Worm (Caenorhabditis elegans): Measurements from ENCODE around the gene cht-4.

The cht-4 gene

ce11 chrIII:1663056-1663455, 5.8 kb upstream of the cht-4 start:
- TF ChIP-seq K02D7.2 (tag; optimal IDR thresholded peaks at IDR 0.05) (no peak), nfya-1 (tag; optimal IDR thresholded peaks at IDR 0.05) (no peak), elt-2 (tag; optimal IDR thresholded peaks at IDR 0.05) (no peak), npax-4 (tag; optimal IDR thresholded peaks at IDR 0.05) (no peak), lin-11 (tag; optimal IDR thresholded peaks at IDR 0.05) (no peak), ceh-48 (tag; optimal IDR thresholded peaks at IDR 0.05) (no peak), dve-1 (tag; optimal IDR thresholded peaks at IDR 0.05) (no peak), pax-1 (tag; optimal IDR thresholded peaks at IDR 0.05) (no peak), K09A11.1 (tag; optimal IDR thresholded peaks at IDR 0.05; ENCODE audit: insufficient read depth) (no peak), ttx-3 (tag; optimal IDR thresholded peaks at IDR 0.05) (no peak), C38D4.7 (GFP tag; optimal IDR thresholded peaks at IDR 0.05) (no peak), pqm-1 (tag; optimal IDR thresholded peaks at IDR 0.05) (no peak)

- no peak for TF ChIP-seq dmd-4 (tag; optimal IDR thresholded peaks at IDR 0.05; ENCODE audit: borderline replicate concordance)
- no peak for TF ChIP-seq ceh-31 (tag; optimal IDR thresholded peaks at IDR 0.05)
- TF ChIP-seq pha-4 (tag; optimal IDR thresholded peaks at IDR 0.05): no peak
- no peak for TF ChIP-seq gmeb-2 (tag; optimal IDR thresholded peaks at IDR 0.05)
- no peak for TF ChIP-seq unc-3 (GFP tag; conservative IDR thresholded peaks at IDR 0.05)
- TF ChIP-seq unc-3 (tag; optimal IDR thresholded peaks at IDR 0.05): no peak
- no peak for TF ChIP-seq ceh-34 (tag; optimal IDR thresholded peaks at IDR 0.05)
- TF ChIP-seq ceh-45 (GFP tag; IDR thresholded peaks at IDR 0.05): no peak
- TF ChIP-seq C08G9.2 (tag; optimal IDR thresholded peaks at IDR 0.05): no peak
- TF ChIP-seq K09A11.1 (tag; optimal IDR thresholded peaks at IDR 0.05; ENCODE audit: insufficient read depth): no peak
- no peak for TF ChIP-seq pha-2 (tag; optimal IDR thresholded peaks at IDR 0.05)
- no peak for TF ChIP-seq tbx-2 (tag; optimal IDR thresholded peaks at IDR 0.05)
- TF ChIP-seq lin-11 (tag; optimal IDR thresholded peaks at IDR 0.05): no peak
- no peak for TF ChIP-seq fkh-6 (tag; optimal IDR thresholded peaks at IDR 0.05)
- no peak for TF ChIP-seq mec-3 (tag; optimal IDR thresholded peaks at IDR 0.05; ENCODE audit: borderline replicate concordance)
- TF ChIP-seq tbx-7 (tag; optimal IDR thresholded peaks at IDR 0.05): no peak
- no peak for TF ChIP-seq che-1 (tag; optimal IDR thresholded peaks at IDR 0.05)
- no peak for TF ChIP-seq ttx-3 (tag; optimal IDR thresholded peaks at IDR 0.05)
- TF ChIP-seq ceh-24 (tag; optimal IDR thresholded peaks at IDR 0.05): no peak
Observed at ce11 chrIII:1662405-1662804, 5.1 kb upstream of the cht-4 start.

ce11 chrIII:1661031-1661430, 3.8 kb upstream of the cht-4 start:
- TF ChIP-seq hlh-8 (tag; optimal IDR thresholded peaks at IDR 0.05): no peak
- no peak for TF ChIP-seq pag-3 (tag; optimal IDR thresholded peaks at IDR 0.05; ENCODE audit: borderline replicate concordance)
- no peak for TF ChIP-seq unc-3 (GFP tag; conservative IDR thresholded peaks at IDR 0.05)
- no peak for TF ChIP-seq unc-3 (tag; optimal IDR thresholded peaks at IDR 0.05)
- no peak for TF ChIP-seq nhr-232 (tag; optimal IDR thresholded peaks at IDR 0.05)
- TF ChIP-seq mec-3 (tag; optimal IDR thresholded peaks at IDR 0.05; ENCODE audit: borderline replicate concordance): no peak
- no peak for TF ChIP-seq T23F11.4 (GFP tag; optimal IDR thresholded peaks at IDR 0.05)

ce11 chrIII:1659763-1660162, 2.5 kb upstream of the cht-4 start, which contains the start of gene Y22D7AL.15:
Gene Y22D7AL.15, minus strand, starts transcription at chrIII:1659863.
- peak; percentile 37 for TF ChIP-seq Y22D7AL.16 (tag; optimal IDR thresholded peaks at IDR 0.05)
- no peak for TF ChIP-seq nhr-11 (tag; optimal IDR thresholded peaks at IDR 0.05)

- TF ChIP-seq elt-2 (tag; optimal IDR thresholded peaks at IDR 0.05) (no peak), odd-2 (tag; optimal IDR thresholded peaks at IDR 0.05) (no peak), ztf-16 (tag; optimal IDR thresholded peaks at IDR 0.05) (no peak), eyg-1 (tag; optimal IDR thresholded peaks at IDR 0.05) (no peak), pat-9 (tag; optimal IDR thresholded peaks at IDR 0.05) (no peak), ceh-6 (GFP tag; optimal IDR thresholded peaks at IDR 0.05) (no peak), hlh-30 (tag; optimal IDR thresholded peaks at IDR 0.05; ENCODE audit: insufficient read depth) (no peak), elt-4 (tag; optimal IDR thresholded peaks at IDR 0.05) (no peak), ceh-24 (tag; optimal IDR thresholded peaks at IDR 0.05) (no peak), ttx-3 (tag; optimal IDR thresholded peaks at IDR 0.05) (no peak), dmd-4 (tag; optimal IDR thresholded peaks at IDR 0.05; ENCODE audit: borderline replicate concordance) (no peak), nfya-1 (tag; optimal IDR thresholded peaks at IDR 0.05) (no peak), pha-4 (tag; optimal IDR thresholded peaks at IDR 0.05) (no peak), pha-2 (tag; optimal IDR thresholded peaks at IDR 0.05) (no peak), sox-2 (GFP tag; IDR thresholded peaks at IDR 0.05) (no peak), tbx-7 (tag; optimal IDR thresholded peaks at IDR 0.05) (no peak), ceh-22 (tag; optimal IDR thresholded peaks at IDR 0.05) (no peak), nhr-232 (tag; optimal IDR thresholded peaks at IDR 0.05) (no peak), ceh-30 (tag; optimal IDR thresholded peaks at IDR 0.05) (no peak), fkh-6 (tag; optimal IDR thresholded peaks at IDR 0.05) (no peak)
Observed at ce11 chrIII:1652925-1653324, 4.4 kb downstream of the cht-4 start.

All from whole organism, late embryonic.